Fruit fly (Drosophila melanogaster): ENCODE measurements around the gene Cpsf6.

The Cpsf6 gene

DNA sequence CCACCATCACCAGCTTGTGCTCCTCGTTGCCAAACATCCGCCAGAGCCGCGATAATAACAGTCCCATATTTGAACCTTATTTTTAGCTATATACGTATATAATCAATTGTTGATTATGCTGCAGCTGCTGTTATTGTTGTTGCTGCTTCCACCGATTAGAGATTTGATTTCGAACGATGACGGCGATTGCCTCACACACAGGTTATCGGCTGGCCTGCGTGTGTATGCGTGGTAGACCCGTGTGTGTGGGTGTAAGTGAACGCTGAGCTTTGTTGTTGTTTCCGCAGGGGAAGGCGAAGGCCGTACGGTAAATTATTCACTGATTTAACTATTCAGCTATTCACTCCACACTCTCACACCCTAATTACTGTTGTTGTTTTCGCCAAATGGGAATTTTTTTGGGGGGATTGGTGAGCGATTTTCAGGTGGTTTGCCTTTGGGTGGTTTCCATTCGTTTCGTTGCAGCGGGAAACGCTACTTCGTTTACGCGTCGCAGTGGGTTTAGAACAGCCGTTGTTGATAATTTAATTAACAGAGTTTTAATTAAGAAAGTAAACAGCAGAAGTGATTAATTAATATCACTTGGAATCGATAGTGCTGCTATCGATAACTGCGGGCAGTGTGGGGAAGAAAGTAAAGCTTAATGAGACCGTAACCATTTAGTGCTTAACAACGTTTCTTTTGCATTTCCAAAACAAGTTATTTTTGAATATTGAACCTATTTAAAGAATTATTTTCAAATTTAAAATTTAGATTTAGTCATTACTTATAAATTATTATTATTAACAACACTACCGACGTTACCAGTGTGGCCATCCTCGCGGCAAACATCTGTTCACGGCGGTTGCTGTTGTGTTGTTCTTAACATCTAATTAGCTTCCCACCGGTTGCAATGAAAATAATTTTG, 15.8 kb downstream of the Cpsf6 start, which contains the start of the genes Arl5 and CG13671 (continued):
- peak; percentile 56 for TF ChIP-seq HLH54F (GFP tag; optimal IDR thresholded peaks at IDR 0.05)
- peak; percentile 99 for TF ChIP-seq CG7745 (tag; optimal IDR thresholded peaks at IDR 0.05)
- TF ChIP-seq CG2875 (GFP tag; optimal IDR thresholded peaks at IDR 0.05): peak; percentile 50
- TF ChIP-seq CG17361 (GFP tag; IDR thresholded peaks at IDR 0.05): peak; percentile 85; the same call in 2 of the 3 replicates
- TF ChIP-seq CG1792 (GFP tag; optimal IDR thresholded peaks at IDR 0.05): peak; percentile 54
- peak; percentile 43 for TF ChIP-seq pnt (GFP tag; optimal IDR thresholded peaks at IDR 0.05)
- peak; percentile 44 for TF ChIP-seq Dp (GFP tag; optimal IDR thresholded peaks at IDR 0.05)
- no peak for TF ChIP-seq CG13894 (tag; optimal IDR thresholded peaks at IDR 0.05)
- 0 out of 2 replicates have a peak, but pooled peaks have one; percentile 28 for TF ChIP-seq CG10321 (GFP tag; IDR thresholded peaks at IDR 0.05)
- peak; percentile 44 for TF ChIP-seq gfzf (GFP tag; optimal IDR thresholded peaks at IDR 0.05)
- no peak for TF ChIP-seq CG8478 (optimal IDR thresholded peaks at IDR 0.05)
- peak; percentile 64 for TF ChIP-seq trh (GFP tag; optimal IDR thresholded peaks at IDR 0.05)
- TF ChIP-seq CG18599 (GFP tag; optimal IDR thresholded peaks at IDR 0.05): peak; percentile 83
- peak; percentile 73 for TF ChIP-seq hbn (GFP tag; IDR thresholded peaks at IDR 0.05; ENCODE audit: partially characterized antibody)
- TF ChIP-seq Chrac-16 (GFP tag; optimal IDR thresholded peaks at IDR 0.05): peak; percentile 86
- peak; percentile 49 for TF ChIP-seq twi (tag; optimal IDR thresholded peaks at IDR 0.05)
- TF ChIP-seq Hmx (GFP tag; optimal IDR thresholded peaks at IDR 0.05): peak; percentile 25
- peak; percentile 37 for TF ChIP-seq Nf-YC (tag; optimal IDR thresholded peaks at IDR 0.05)
- TF ChIP-seq CG10654 (GFP tag; optimal IDR thresholded peaks at IDR 0.05): peak; percentile 80
- TF ChIP-seq dati (GFP tag; IDR thresholded peaks at IDR 0.05): 0 out of 2 replicates have a peak, but pooled peaks have one; percentile 2
- peak; percentile 60 for TF ChIP-seq CG3163 (GFP tag; optimal IDR thresholded peaks at IDR 0.05)
- no peak for TF ChIP-seq HmgD (GFP tag; optimal IDR thresholded peaks at IDR 0.05)
- TF ChIP-seq btn (GFP tag; optimal IDR thresholded peaks at IDR 0.05): peak; percentile 28
- peak; percentile 76 for TF ChIP-seq Blimp-1 (GFP tag; optimal IDR thresholded peaks at IDR 0.05)
- no peak for TF ChIP-seq z (GFP tag; IDR thresholded peaks at IDR 0.05)
- peak; percentile 61 for TF ChIP-seq CG30431 (GFP tag; optimal IDR thresholded peaks at IDR 0.05)
- TF ChIP-seq ranshi (GFP tag; IDR thresholded peaks at IDR 0.05): peak; percentile 82; the same call in 1 of the 2 replicates
- TF ChIP-seq ken (GFP tag; IDR thresholded peaks at IDR 0.05): peak; percentile 83
- peak; percentile 74 for TF ChIP-seq CG14441 (GFP tag; IDR thresholded peaks at IDR 0.05)
- no peak for TF ChIP-seq ham (GFP tag; IDR thresholded peaks at IDR 0.05)
- TF ChIP-seq CG12942 (GFP tag; optimal IDR thresholded peaks at IDR 0.05): peak; percentile 86
- peak; percentile 68 for TF ChIP-seq tup (GFP tag; optimal IDR thresholded peaks at IDR 0.05)
- TF ChIP-seq CG33213 (GFP tag; optimal IDR thresholded peaks at IDR 0.05): peak; percentile 74
- no peak for TF ChIP-seq hth (optimal IDR thresholded peaks at IDR 0.05)
- TF ChIP-seq abd-A (tag; optimal IDR thresholded peaks at IDR 0.05): no peak
- no peak for TF ChIP-seq fd64A (GFP tag; optimal IDR thresholded peaks at IDR 0.05)
- no peak for TF ChIP-seq dimm (GFP tag; IDR thresholded peaks at IDR 0.05)
- TF ChIP-seq ase (GFP tag; IDR thresholded peaks at IDR 0.05): peak; percentile 75
- TF ChIP-seq CG11456 (GFP tag; IDR thresholded peaks at IDR 0.05): peak; percentile 88
- TF ChIP-seq CG12391 (tag; optimal IDR thresholded peaks at IDR 0.05): peak; percentile 91
- TF ChIP-seq CG7987 (GFP tag; optimal IDR thresholded peaks at IDR 0.05): peak; percentile 42
- peak; percentile 80 for TF ChIP-seq zfh2 (GFP tag; optimal IDR thresholded peaks at IDR 0.05)
- peak; percentile 27; the same call in 1 of the 2 replicates for TF ChIP-seq Awh (GFP tag; IDR thresholded peaks at IDR 0.05)
- no peak for TF ChIP-seq Hand (GFP tag; optimal IDR thresholded peaks at IDR 0.05)
- TF ChIP-seq CG7372 (GFP tag; IDR thresholded peaks at IDR 0.05): peak; percentile 33; the same call in 1 of the 2 replicates
- TF ChIP-seq E2f2 (GFP tag; IDR thresholded peaks at IDR 0.05): peak; percentile 73
- no peak for TF ChIP-seq Lpt (GFP tag; optimal IDR thresholded peaks at IDR 0.05)
- TF ChIP-seq CG11560 (tag; IDR thresholded peaks at IDR 0.05): no peak
- TF ChIP-seq CG17912 (GFP tag; optimal IDR thresholded peaks at IDR 0.05): no peak
- TF ChIP-seq Bteb2 (GFP tag; optimal IDR thresholded peaks at IDR 0.05): peak; percentile 34

All from whole organism, embryonic.